Worm (Caenorhabditis elegans) whole organism, young adult: ENCODE measurements around the gene Y75B8A.19.
A peak's percentile ranks its signal among the peaks of the same experiment; 100 is the strongest.

Experiments used
- dpff-1 ChIP-seq: sonication (generic microtip); optimal IDR thresholded peaks from 2 replicates; lab custom pipeline; 2017; ENCODE audit warnings: mild to moderate bottlenecking, missing genetic modification characterization, missing compliant biosample characterization
- pha-4 ChIP-seq: fragments of 150-350 bp; sonication (generic microtip); optimal IDR thresholded peaks from 2 replicates; lab custom pipeline; 2014; ENCODE audit warnings: missing biosample characterization, missing genetic modification reagents, missing genetic modification characterization

ce11 chrIII:12250114-12250792 lies 23.8 kb downstream of the Y75B8A.19 start, which contains the start of the genes tim-1 and Y75B8A.23:
- no peak for TF ChIP-seq pha-4 (tag; lab: Kevin White, UChicago)
- TF ChIP-seq dpff-1 (tag; lab: Kevin White, UChicago) = peak; percentile 93
